Worm (Caenorhabditis elegans) whole organism, L4/young adult: ENCODE data around the gene aexr-1.

Experiments used
- W03F9.2 ChIP-seq: fragments of 150-350 bp; optimal IDR thresholded peaks from 2 replicates; lab custom pipeline; 2014; ENCODE audit warnings: missing biosample characterization, missing genetic modification characterization
- dao-5 ChIP-seq: sonication (generic microtip); optimal IDR thresholded peaks from 2 replicates; lab custom pipeline; 2016; ENCODE audit warnings: missing genotype, missing genetic modification characterization, moderate library complexity, missing compliant biosample characterization
- him-1 ChIP-seq: sonication (generic microtip); optimal IDR thresholded peaks from 2 replicates; lab custom pipeline; 2016; ENCODE audit warnings: missing genotype, missing genetic modification reagents, missing genetic modification characterization, missing compliant biosample characterization

Gene aexr-1

ce11 chrX:6635173-6635572, at the start of gene aexr-1:
Gene aexr-1 (minus strand): TSS chrX:6635273.
- TF ChIP-seq dao-5 (tag; lab: Kevin White, UChicago) (no peak), W03F9.2 (no peak), him-1 (tag; lab: Kevin White, UChicago) (no peak)

- TF ChIP-seq dao-5 (tag; lab: Kevin White, UChicago) (no peak), W03F9.2 (no peak), him-1 (tag; lab: Kevin White, UChicago) (no peak)
Measured at ce11 chrX:6682683-6683082, 47.6 kb upstream of the aexr-1 start, which contains the start of gene F38B6.8. Gene F38B6.8 (minus strand): TSS chrX:6682783.

- TF ChIP-seq W03F9.2 (no peak), him-1 (tag; lab: Kevin White, UChicago) (no peak), dao-5 (tag; lab: Kevin White, UChicago) (no peak)
Measured at ce11 chrX:6674333-6674919, 39.4 kb upstream of the aexr-1 start, which contains the start of gene F38B6.4. Gene F38B6.4 (plus strand): TSS chrX:6674869.

- TF ChIP-seq him-1 (tag; lab: Kevin White, UChicago) (no peak), W03F9.2 (no peak), dao-5 (tag; lab: Kevin White, UChicago) (no peak)
Measured at ce11 chrX:6672519-6672918, 37.4 kb upstream of the aexr-1 start, which contains the start of gene col-172. Gene col-172 (plus strand): TSS chrX:6672819.

ce11 chrX:6671717-6672116, 36.6 kb upstream of the aexr-1 start:
- TF ChIP-seq dao-5 (tag; lab: Kevin White, UChicago) (no peak), W03F9.2 (no peak), him-1 (tag; lab: Kevin White, UChicago) (no peak)

ce11 chrX:6669366-6669765, 34.3 kb upstream of the aexr-1 start:
- no peak for TF ChIP-seq dao-5 (tag; lab: Kevin White, UChicago)
- TF ChIP-seq W03F9.2: no peak
- no peak for TF ChIP-seq him-1 (tag; lab: Kevin White, UChicago)

- TF ChIP-seq dao-5 (tag; lab: Kevin White, UChicago) (no peak), him-1 (tag; lab: Kevin White, UChicago) (no peak), W03F9.2 (no peak)
Measured at ce11 chrX:6668911-6669310, 33.8 kb upstream of the aexr-1 start, which contains the start of gene nhr-137. Gene nhr-137 (minus strand): TSS chrX:6669011.

- no peak for TF ChIP-seq dao-5 (tag; lab: Kevin White, UChicago)
- TF ChIP-seq W03F9.2: no peak
- TF ChIP-seq him-1 (tag; lab: Kevin White, UChicago): no peak
Measured at ce11 chrX:6667468-6667867, 32.4 kb upstream of the aexr-1 start.

- TF ChIP-seq dao-5 (tag; lab: Kevin White, UChicago) (no peak), W03F9.2 (no peak), him-1 (tag; lab: Kevin White, UChicago) (no peak)
Measured at ce11 chrX:6665129-6665858, 30.2 kb upstream of the aexr-1 start.

- TF ChIP-seq dao-5 (tag; lab: Kevin White, UChicago) (no peak), W03F9.2 (no peak), him-1 (tag; lab: Kevin White, UChicago) (no peak)
Measured at ce11 chrX:6663780-6664437, 28.8 kb upstream of the aexr-1 start.

- TF ChIP-seq dao-5 (tag; lab: Kevin White, UChicago): no peak
- no peak for TF ChIP-seq W03F9.2
- no peak for TF ChIP-seq him-1 (tag; lab: Kevin White, UChicago)
Measured at ce11 chrX:6662267-6662666, 27.2 kb upstream of the aexr-1 start.

- TF ChIP-seq W03F9.2 (no peak), him-1 (tag; lab: Kevin White, UChicago) (no peak), dao-5 (tag; lab: Kevin White, UChicago) (no peak)
Measured at ce11 chrX:6656770-6657169, 21.7 kb upstream of the aexr-1 start.

ce11 chrX:6656251-6656650, 21.2 kb upstream of the aexr-1 start:
- TF ChIP-seq dao-5 (tag; lab: Kevin White, UChicago): no peak
- TF ChIP-seq him-1 (tag; lab: Kevin White, UChicago): no peak
- no peak for TF ChIP-seq W03F9.2

- TF ChIP-seq him-1 (tag; lab: Kevin White, UChicago): no peak
- TF ChIP-seq dao-5 (tag; lab: Kevin White, UChicago): no peak
- no peak for TF ChIP-seq W03F9.2
Measured at ce11 chrX:6655163-6655562, 20.1 kb upstream of the aexr-1 start, which contains the start of gene nhr-173. Gene nhr-173 (plus strand): TSS chrX:6655528.
